Worm (Caenorhabditis elegans) whole organism, L2 larva: ENCODE results near the gene col-141.

Source experiments
- C34F6.9 ChIP-seq: fragments of 150-350 bp; optimal IDR thresholded peaks from 2 replicates; lab custom pipeline; 2014; ENCODE audit warnings: missing biosample characterization, missing genetic modification characterization
- F13H6.1 ChIP-seq: sonication (generic microtip); optimal IDR thresholded peaks from 2 replicates; lab custom pipeline; 2016; ENCODE audit warnings: missing genetic modification characterization, missing compliant biosample characterization
- R02D3.7 ChIP-seq: fragments of 150-350 bp; optimal IDR thresholded peaks from 2 replicates; lab custom pipeline; 2014; ENCODE audit warnings: missing biosample characterization, missing genetic modification characterization
- Y55F3AM.14 ChIP-seq: fragments of 200-800 bp; sonication (Bioruptor generic); optimal IDR thresholded peaks from 2 replicates; lab custom pipeline; 2018; ENCODE audit warnings: mild to moderate bottlenecking, missing genetic modification characterization, missing compliant biosample characterization
- ZK546.5 ChIP-seq: sonication (generic microtip); optimal IDR thresholded peaks from 2 replicates; lab custom pipeline; 2017; ENCODE audit warnings: missing biosample characterization, missing genetic modification characterization
- alr-1 ChIP-seq: fragments of 150-350 bp; optimal IDR thresholded peaks from 2 replicates; lab custom pipeline; 2014; ENCODE audit warnings: missing biosample characterization, missing genetic modification characterization
- aly-2 ChIP-seq: fragments of 150-350 bp; optimal IDR thresholded peaks from 2 replicates; lab custom pipeline; 2014; ENCODE audit warnings: missing biosample characterization, missing genetic modification characterization
- blmp-1 ChIP-seq: sonication (generic microtip); optimal IDR thresholded peaks from 2 replicates; lab custom pipeline; 2017; ENCODE audit warnings: missing genetic modification characterization, mild to moderate bottlenecking, missing compliant biosample characterization, antibody characterized with exemption, moderate library complexity; ENCODE audit not compliant: insufficient read depth
- ceh-16 ChIP-seq: fragments of 150-350 bp; optimal IDR thresholded peaks from 2 replicates; lab custom pipeline; 2014; ENCODE audit warnings: missing biosample characterization, missing genetic modification characterization
- ceh-82 ChIP-seq: fragments of 150-350 bp; optimal IDR thresholded peaks from 2 replicates; lab custom pipeline; 2014; ENCODE audit warnings: missing biosample characterization, missing genetic modification characterization
- crh-2 ChIP-seq: sonication (generic microtip); optimal IDR thresholded peaks from 2 replicates; lab custom pipeline; 2017; ENCODE audit warnings: missing biosample characterization, missing genetic modification characterization
- dmd-4 ChIP-seq: sonication (generic microtip); optimal IDR thresholded peaks from 2 replicates; lab custom pipeline; 2017; ENCODE audit warnings: missing biosample characterization, missing genetic modification characterization
- egl-27 ChIP-seq: sonication (generic microtip); optimal IDR thresholded peaks from 3 replicates; lab custom pipeline; 2017; ENCODE audit warnings: missing biosample characterization, missing genetic modification reagents, missing genetic modification characterization
- elt-1 ChIP-seq: fragments of 150-350 bp; optimal IDR thresholded peaks from 2 replicates; lab custom pipeline; 2014; ENCODE audit warnings: missing biosample characterization, missing genetic modification characterization
- lin-11 ChIP-seq: fragments of 150-350 bp; sonication (generic microtip); optimal IDR thresholded peaks from 2 replicates; lab custom pipeline; 2014; ENCODE audit warnings: missing biosample characterization, missing genetic modification characterization, inconsistent platforms, mixed read lengths
- lin-39 ChIP-seq: fragments of 150-350 bp; optimal IDR thresholded peaks from 2 replicates; lab custom pipeline; 2014; ENCODE audit warnings: missing biosample characterization, missing genetic modification reagents, missing genetic modification characterization
- lsy-2 ChIP-seq, 2 experiments: fragments of 150-350 bp in 1 of 2; sonication (generic microtip) in 1 of 2; optimal IDR thresholded peaks; 2 replicates each; lab custom pipeline; 2014 to 2017; ENCODE audit warnings: missing biosample characterization in 2 of 2, missing genetic modification characterization in 2 of 2
- mab-5 ChIP-seq: fragments of 150-350 bp; optimal IDR thresholded peaks from 2 replicates; lab custom pipeline; 2014; ENCODE audit warnings: missing biosample characterization, missing genetic modification characterization
- mbf-1 ChIP-seq: sonication (generic microtip); optimal IDR thresholded peaks from 2 replicates; lab custom pipeline; 2017; ENCODE audit warnings: missing biosample characterization, missing genetic modification characterization
- mdl-1 ChIP-seq, 2 experiments: fragments of 150-350 bp in 1 of 2; sonication (generic microtip) in 1 of 2; optimal IDR thresholded peaks; 2 replicates each; lab custom pipeline; 2017; ENCODE audit warnings: missing biosample characterization in 2 of 2, missing genetic modification characterization in 2 of 2
- nhr-10 ChIP-seq: sonication (generic microtip); optimal IDR thresholded peaks from 2 replicates; lab custom pipeline; 2017; ENCODE audit warnings: missing biosample characterization, missing genetic modification characterization
- nhr-11 ChIP-seq: fragments of 150-350 bp; optimal IDR thresholded peaks from 2 replicates; lab custom pipeline; 2014; ENCODE audit warnings: missing biosample characterization, missing genetic modification characterization
- nhr-129 ChIP-seq: fragments of 150-350 bp; optimal IDR thresholded peaks from 2 replicates; lab custom pipeline; 2014; ENCODE audit warnings: missing biosample characterization, missing genetic modification characterization
- nhr-21 ChIP-seq: fragments of 150-350 bp; optimal IDR thresholded peaks from 2 replicates; lab custom pipeline; 2014; ENCODE audit warnings: missing biosample characterization, missing genetic modification characterization
- nhr-23 ChIP-seq: fragments of 150-350 bp; optimal IDR thresholded peaks from 2 replicates; lab custom pipeline; 2014; ENCODE audit warnings: missing biosample characterization, missing genetic modification reagents, missing genetic modification characterization
- nhr-237 ChIP-seq: fragments of 150-350 bp; optimal IDR thresholded peaks from 2 replicates; lab custom pipeline; 2014; ENCODE audit warnings: missing biosample characterization, missing genetic modification characterization
- nhr-6 ChIP-seq: fragments of 150-350 bp; optimal IDR thresholded peaks from 2 replicates; lab custom pipeline; 2014; ENCODE audit warnings: missing biosample characterization, missing genetic modification characterization
- peb-1 ChIP-seq: fragments of 150-350 bp; optimal IDR thresholded peaks from 2 replicates; lab custom pipeline; 2014; ENCODE audit warnings: missing biosample characterization, missing genetic modification characterization
- sem-4 ChIP-seq: fragments of 150-350 bp; optimal IDR thresholded peaks from 2 replicates; lab custom pipeline; 2014; ENCODE audit warnings: missing biosample characterization, missing genetic modification reagents, missing genetic modification characterization
- sma-3 ChIP-seq: sonication (generic microtip); optimal IDR thresholded peaks from 2 replicates; lab custom pipeline; 2016; ENCODE audit warnings: missing genetic modification reagents, missing genetic modification characterization, missing compliant biosample characterization
- sma-9 ChIP-seq, 2 experiments: fragments of 150-350 bp in 1 of 2; sonication (generic microtip) in 1 of 2; optimal IDR thresholded peaks; 2 replicates each; lab custom pipeline; 2014 to 2016; ENCODE audit warnings: missing genetic modification characterization in 2 of 2, mild to moderate bottlenecking in 1 of 2, missing biosample characterization in 1 of 2, missing compliant biosample characterization in 1 of 2, missing genetic modification reagents in 1 of 2, moderate library complexity in 1 of 2
- snpc-4 ChIP-seq: fragments of 150-350 bp; optimal IDR thresholded peaks from 2 replicates; lab custom pipeline; 2014; ENCODE audit warnings: missing biosample characterization, missing genetic modification characterization
- unc-55 ChIP-seq: fragments of 150-350 bp; sonication (generic microtip); optimal IDR thresholded peaks from 3 replicates; lab custom pipeline; 2014; ENCODE audit warnings: missing biosample characterization, missing genetic modification reagents, missing genetic modification characterization
- unc-62 ChIP-seq: fragments of 150-350 bp; optimal IDR thresholded peaks from 2 replicates; lab custom pipeline; 2014; ENCODE audit warnings: missing biosample characterization, missing genetic modification reagents, missing genetic modification characterization
- zag-1 ChIP-seq: fragments of 150-350 bp; optimal IDR thresholded peaks from 2 replicates; lab custom pipeline; 2014; ENCODE audit warnings: missing biosample characterization, missing genetic modification characterization
- ztf-11 ChIP-seq: sonication (generic microtip); optimal IDR thresholded peaks from 2 replicates; lab custom pipeline; 2017; ENCODE audit warnings: missing biosample characterization, missing genetic modification characterization
- ztf-4 ChIP-seq: fragments of 150-350 bp; optimal IDR thresholded peaks from 2 replicates; lab custom pipeline; 2014; ENCODE audit warnings: missing biosample characterization, missing genetic modification characterization

col-141 gene

ce11 chrV:6828786-6829185 lies 718 bp upstream of the col-141 start, which contains the start of gene dmsr-15:
Gene dmsr-15, minus strand, starts transcription at chrV:6828886.
- TF ChIP-seq unc-55 (GFP tag; lab: Kevin White, UChicago) (no peak), lin-11 (tag; lab: Kevin White, UChicago) (no peak), nhr-237 (tag; lab: Kevin White, UChicago) (no peak), alr-1 (tag; lab: Kevin White, UChicago) (no peak), unc-62 (GFP tag; lab: Kevin White, UChicago) (no peak), ceh-82 (no peak), mbf-1 (tag; lab: Kevin White, UChicago) (no peak), F13H6.1 (tag; lab: Kevin White, UChicago) (no peak), snpc-4 (no peak), nhr-6 (tag; lab: Kevin White, UChicago) (no peak), zag-1 (tag; lab: Kevin White, UChicago) (no peak), ZK546.5 (tag; lab: Kevin White, UChicago) (no peak), nhr-129 (tag; lab: Kevin White, UChicago) (no peak), lsy-2 (tag; optimal IDR thresholded peaks at IDR 0.05; lab: Kevin White, UChicago) (no peak), lin-39 (tag; lab: Kevin White, UChicago) (no peak), nhr-10 (tag; lab: Kevin White, UChicago) (no peak), aly-2 (no peak), C34F6.9 (tag; lab: Kevin White, UChicago) (no peak), crh-2 (tag; lab: Kevin White, UChicago) (no peak), sma-3 (GFP tag; lab: Kevin White, UChicago) (no peak)

- no peak for TF ChIP-seq nhr-11 (tag; lab: Kevin White, UChicago)
- TF ChIP-seq ztf-11 (tag; lab: Kevin White, UChicago): no peak
Observed at ce11 chrV:6830075-6830474, 571 bp downstream of the col-141 start.

ce11 chrV:6830755-6831227 lies 1.3 kb downstream of the col-141 start, which contains the start of gene col-142:
Gene col-142, plus strand, starts transcription at chrV:6831177.
- TF ChIP-seq Y55F3AM.14 (GFP tag; lab: Kevin White, UChicago) (no peak), nhr-11 (tag; lab: Kevin White, UChicago) (no peak), unc-55 (GFP tag; lab: Kevin White, UChicago) (no peak), mab-5 (tag; lab: Kevin White, UChicago) (no peak), ztf-4 (tag; lab: Kevin White, UChicago) (no peak), sma-3 (GFP tag; lab: Kevin White, UChicago) (peak; percentile 8), dmd-4 (tag; lab: Kevin White, UChicago) (no peak), blmp-1 (no peak), peb-1 (tag; lab: Kevin White, UChicago) (no peak)

DNA sequence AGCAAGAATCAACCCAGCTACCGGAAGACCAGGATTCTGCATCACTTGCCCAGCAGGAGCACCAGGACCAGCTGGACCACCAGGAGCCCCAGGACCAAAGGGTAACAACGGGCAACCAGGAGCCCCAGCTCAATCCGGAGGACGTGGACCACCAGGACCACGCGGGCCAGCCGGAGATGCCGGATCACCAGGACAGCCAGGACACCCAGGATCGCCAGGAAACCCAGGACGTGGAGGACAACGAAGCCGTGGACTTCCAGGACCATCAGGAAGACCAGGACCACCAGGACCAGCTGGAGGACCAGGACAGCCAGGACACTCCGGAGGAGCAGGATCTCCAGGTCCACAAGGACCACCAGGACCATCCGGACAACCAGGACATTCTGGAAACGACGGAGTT lies 2.0 kb downstream of the col-141 start:
- TF ChIP-seq mdl-1 (tag; optimal IDR thresholded peaks at IDR 0.05; lab: Kevin White, UChicago): no peak
- no peak for TF ChIP-seq elt-1 (tag; lab: Kevin White, UChicago)
- TF ChIP-seq sem-4 (tag; lab: Kevin White, UChicago): no peak
- TF ChIP-seq nhr-11 (tag; lab: Kevin White, UChicago): no peak
- no peak for TF ChIP-seq mbf-1 (tag; lab: Kevin White, UChicago)
- no peak for TF ChIP-seq Y55F3AM.14 (GFP tag; lab: Kevin White, UChicago)
- TF ChIP-seq nhr-237 (tag; lab: Kevin White, UChicago): no peak
- no peak for TF ChIP-seq ceh-16 (tag; lab: Kevin White, UChicago)
- no peak for TF ChIP-seq sma-9 (GFP tag; optimal IDR thresholded peaks at IDR 0.05; lab: Kevin White, UChicago)
- TF ChIP-seq sma-9 (tag; optimal IDR thresholded peaks at IDR 0.05; lab: Kevin White, UChicago): no peak
- no peak for TF ChIP-seq unc-55 (GFP tag; lab: Kevin White, UChicago)
- no peak for TF ChIP-seq nhr-21 (tag; lab: Kevin White, UChicago)
- no peak for TF ChIP-seq ztf-4 (tag; lab: Kevin White, UChicago)
- TF ChIP-seq R02D3.7 (tag; lab: Kevin White, UChicago): no peak
- no peak for TF ChIP-seq ZK546.5 (tag; lab: Kevin White, UChicago)
- TF ChIP-seq nhr-23 (tag; lab: Kevin White, UChicago): no peak
- TF ChIP-seq lin-39 (tag; lab: Kevin White, UChicago): no peak
- no peak for TF ChIP-seq egl-27 (tag; lab: Kevin White, UChicago)
